Worm (Caenorhabditis elegans): ENCODE results near the gene C48B4.6.
A peak's percentile ranks its signal among the peaks of the same experiment; 100 is the strongest.

The C48B4.6 gene

DNA sequence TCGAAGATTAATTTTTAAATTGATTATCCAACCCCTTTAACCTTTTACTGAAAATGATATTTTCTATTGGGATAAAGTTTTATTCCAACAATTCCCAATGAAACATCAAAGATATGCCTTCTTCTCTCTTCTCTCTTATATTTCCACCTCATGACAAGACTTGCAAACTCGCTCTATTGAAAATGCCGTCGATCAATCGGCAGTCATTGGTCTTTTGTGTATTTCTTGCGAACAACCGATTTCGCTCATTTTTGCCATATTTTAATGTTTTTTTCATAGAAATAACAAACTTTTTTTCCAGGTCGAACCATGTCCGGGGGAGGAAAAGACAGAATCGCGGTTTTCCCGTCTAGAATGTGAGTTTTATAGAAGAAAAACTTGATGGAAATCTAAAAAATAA is 50.6 kb downstream of the C48B4.6 start, which contains the start of gene vha-14:
Gene vha-14 (plus strand): TSS at position 302 of the 400 bp plus-strand sequence.
- TF ChIP-seq lin-39 (tag; optimal IDR thresholded peaks at IDR 0.05): peak; percentile 55
- peak; percentile 78 for TF ChIP-seq lin-15B (tag; optimal IDR thresholded peaks at IDR 0.05)
- peak; percentile 56 for TF ChIP-seq nhr-25 (tag; optimal IDR thresholded peaks at IDR 0.05)
- no peak for TF ChIP-seq mml-1 (tag; optimal IDR thresholded peaks at IDR 0.05)
- no peak for TF ChIP-seq nhr-67 (tag; optimal IDR thresholded peaks at IDR 0.05)
- TF ChIP-seq hmg-11 (tag; optimal IDR thresholded peaks at IDR 0.05): peak; percentile 40
- peak; percentile 3 for TF ChIP-seq ama-1 (optimal IDR thresholded peaks at IDR 0.05)
- TF ChIP-seq nfya-1 (tag; optimal IDR thresholded peaks at IDR 0.05; ENCODE audit: insufficient read depth): peak; percentile 73
- peak; percentile 70 for TF ChIP-seq pha-4 (tag; optimal IDR thresholded peaks at IDR 0.05)
- peak; percentile 31 for TF ChIP-seq pqm-1 (tag; optimal IDR thresholded peaks at IDR 0.05)
- TF ChIP-seq nhr-23 (tag; optimal IDR thresholded peaks at IDR 0.05): peak; percentile 8
- peak; percentile 8 for TF ChIP-seq snpc-4 (tag; optimal IDR thresholded peaks at IDR 0.05)
- peak; percentile 6 for TF ChIP-seq ceh-28 (tag; optimal IDR thresholded peaks at IDR 0.05)
- peak; percentile 28 for TF ChIP-seq elt-2 (tag; optimal IDR thresholded peaks at IDR 0.05)
- TF ChIP-seq fkh-2 (tag; optimal IDR thresholded peaks at IDR 0.05): no peak
